Worm (Caenorhabditis elegans): ENCODE results near the gene F33A8.4.

Gene F33A8.4

ce11 chrII:11064191-11064695 is 15.4 kb upstream of the F33A8.4 start:
- TF ChIP-seq snpc-4 (tag; optimal IDR thresholded peaks at IDR 0.05) (no peak), tbx-8 (GFP tag; optimal IDR thresholded peaks at IDR 0.05) (no peak), lin-32 (GFP tag; optimal IDR thresholded peaks at IDR 0.05) (no peak), sem-2 (GFP tag; optimal IDR thresholded peaks at IDR 0.05) (no peak), mls-2 (tag; optimal IDR thresholded peaks at IDR 0.05) (no peak), ceh-43 (GFP tag; optimal IDR thresholded peaks at IDR 0.05) (no peak), pha-4 (tag; optimal IDR thresholded peaks at IDR 0.05) (no peak), unc-62 (GFP tag; optimal IDR thresholded peaks at IDR 0.05) (no peak), unc-39 (tag; optimal IDR thresholded peaks at IDR 0.05) (no peak), nhr-28 (tag; optimal IDR thresholded peaks at IDR 0.05) (no peak), lin-13 (tag; optimal IDR thresholded peaks at IDR 0.05) (no peak), mep-1 (tag; optimal IDR thresholded peaks at IDR 0.05) (no peak), elt-3 (tag; optimal IDR thresholded peaks at IDR 0.05) (no peak), mab-5 (tag; optimal IDR thresholded peaks at IDR 0.05) (no peak), drap-1 (GFP tag; optimal IDR thresholded peaks at IDR 0.05) (no peak), ham-2 (GFP tag; optimal IDR thresholded peaks at IDR 0.05) (no peak)

ce11 chrII:11057256-11057655 is 8.4 kb upstream of the F33A8.4 start:
- no peak for TF ChIP-seq cnd-1 (tag; optimal IDR thresholded peaks at IDR 0.05)
- no peak for TF ChIP-seq ces-1 (GFP tag; optimal IDR thresholded peaks at IDR 0.05)
- peak; percentile 43 for TF ChIP-seq elt-3 (tag; optimal IDR thresholded peaks at IDR 0.05)
- TF ChIP-seq mab-5 (tag; optimal IDR thresholded peaks at IDR 0.05): no peak
- TF ChIP-seq elt-1 (tag; optimal IDR thresholded peaks at IDR 0.05; ENCODE audit: borderline replicate concordance, insufficient read depth): peak; percentile 77

DNA sequence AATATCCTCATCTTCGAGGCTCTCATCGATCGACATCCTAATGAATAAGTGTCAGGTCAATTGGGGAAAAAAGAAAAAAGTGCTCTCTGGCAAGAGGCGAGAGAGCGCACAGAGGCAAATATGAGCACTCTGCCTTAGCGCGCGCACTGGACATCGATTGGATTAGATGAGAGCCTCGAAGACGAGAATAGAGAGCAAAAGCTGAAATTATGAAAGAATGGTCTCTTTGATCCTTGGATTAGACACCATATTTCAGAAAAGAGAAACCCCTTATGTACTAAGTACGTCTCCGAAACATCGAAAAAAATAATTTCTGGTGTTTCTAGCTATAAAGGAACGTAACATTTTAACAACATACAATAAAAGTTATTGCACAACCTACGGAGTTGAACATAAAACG is 6.4 kb upstream of the F33A8.4 start, which contains the start of gene F45E10.2:
F45E10.2 (minus strand) TSS at position 101 of the 400 bp plus-strand sequence.
- no peak for TF ChIP-seq elt-3 (tag; optimal IDR thresholded peaks at IDR 0.05)
- no peak for TF ChIP-seq sem-2 (GFP tag; optimal IDR thresholded peaks at IDR 0.05)
- TF ChIP-seq ceh-83 (GFP tag; optimal IDR thresholded peaks at IDR 0.05): no peak
- TF ChIP-seq pha-4 (tag; optimal IDR thresholded peaks at IDR 0.05): no peak
- TF ChIP-seq unc-62 (GFP tag; optimal IDR thresholded peaks at IDR 0.05): no peak
- TF ChIP-seq nhr-2 (tag; optimal IDR thresholded peaks at IDR 0.05): no peak
- TF ChIP-seq elt-1 (tag; optimal IDR thresholded peaks at IDR 0.05; ENCODE audit: borderline replicate concordance, insufficient read depth): no peak
- no peak for TF ChIP-seq nhr-28 (tag; optimal IDR thresholded peaks at IDR 0.05)
- TF ChIP-seq ceh-43 (GFP tag; optimal IDR thresholded peaks at IDR 0.05): no peak
- no peak for TF ChIP-seq flh-1 (GFP tag; optimal IDR thresholded peaks at IDR 0.05)
- TF ChIP-seq unc-39 (tag; optimal IDR thresholded peaks at IDR 0.05): no peak

DNA sequence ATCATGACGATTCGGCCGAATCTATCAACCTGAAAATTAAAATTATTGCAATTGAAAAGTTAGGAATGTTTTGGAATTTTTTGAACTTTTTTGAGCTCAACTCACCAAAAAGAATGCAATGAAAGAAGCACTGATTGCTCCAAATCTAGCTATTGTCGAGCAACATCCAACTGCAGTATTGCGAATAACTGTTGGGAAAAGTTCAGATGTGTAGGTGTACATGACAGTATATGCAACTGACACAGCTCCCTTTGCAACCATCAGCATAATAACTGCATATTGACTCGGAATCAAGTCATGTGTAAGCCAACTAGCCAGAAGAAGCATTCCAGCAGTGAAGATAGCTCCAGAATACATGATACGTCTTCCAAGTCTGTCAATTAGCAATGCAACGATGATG is 3.7 kb upstream of the F33A8.4 start:
- TF ChIP-seq unc-62 (GFP tag; optimal IDR thresholded peaks at IDR 0.05) (no peak), drap-1 (GFP tag; optimal IDR thresholded peaks at IDR 0.05) (no peak), snpc-4 (tag; optimal IDR thresholded peaks at IDR 0.05) (no peak), M03D4.4 (tag; optimal IDR thresholded peaks at IDR 0.05) (no peak), mls-2 (tag; optimal IDR thresholded peaks at IDR 0.05) (no peak), elt-3 (tag; optimal IDR thresholded peaks at IDR 0.05) (no peak), zip-8 (tag; optimal IDR thresholded peaks at IDR 0.05) (no peak), unc-39 (tag; optimal IDR thresholded peaks at IDR 0.05) (no peak), unc-120 (tag; optimal IDR thresholded peaks at IDR 0.05; ENCODE audit: poor library complexity, severe bottlenecking) (no peak), ceh-39 (tag; optimal IDR thresholded peaks at IDR 0.05) (no peak), lsy-2 (tag; optimal IDR thresholded peaks at IDR 0.05) (no peak)

ce11 chrII:11050678-11051077 is 1.8 kb upstream of the F33A8.4 start:
- TF ChIP-seq nhr-237 (tag; optimal IDR thresholded peaks at IDR 0.05) (no peak), unc-120 (tag; optimal IDR thresholded peaks at IDR 0.05; ENCODE audit: poor library complexity, severe bottlenecking) (no peak), zip-8 (tag; optimal IDR thresholded peaks at IDR 0.05) (no peak), ztf-11 (tag; optimal IDR thresholded peaks at IDR 0.05) (no peak), cnd-1 (tag; optimal IDR thresholded peaks at IDR 0.05) (no peak), nhr-12 (tag; optimal IDR thresholded peaks at IDR 0.05) (no peak), tbx-8 (GFP tag; optimal IDR thresholded peaks at IDR 0.05) (no peak), M03D4.4 (tag; optimal IDR thresholded peaks at IDR 0.05) (no peak), ces-1 (GFP tag; optimal IDR thresholded peaks at IDR 0.05) (no peak), ceh-39 (tag; optimal IDR thresholded peaks at IDR 0.05) (no peak), elt-3 (tag; optimal IDR thresholded peaks at IDR 0.05) (no peak)

All from whole organism, mixed stage, embryonic.